Worm (Caenorhabditis elegans): Measurements from ENCODE around the gene rad-50.

DNA sequence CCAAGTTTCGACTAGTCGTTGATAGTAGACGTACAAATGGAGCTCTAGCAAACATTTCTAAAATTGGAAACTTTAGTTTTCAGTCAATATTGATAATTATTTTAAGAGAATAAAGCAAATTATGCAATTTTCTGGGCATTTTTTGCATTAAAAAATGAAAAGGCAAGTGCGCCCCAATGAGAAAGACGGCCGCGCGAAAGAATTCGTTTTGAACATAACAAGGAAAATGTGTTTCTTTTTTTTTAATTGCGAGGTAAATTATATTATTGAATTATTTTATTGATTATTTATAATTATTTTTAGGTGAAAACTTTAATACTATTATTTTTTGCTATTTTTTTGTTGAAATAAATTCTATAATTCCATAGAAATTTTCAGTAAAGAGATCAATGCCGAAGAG, 26.0 kb downstream of the rad-50 start, which contains the start of the genes tsfm-1 and capg-2:
- TF ChIP-seq flt-1 (GFP tag; IDR thresholded peaks at IDR 0.05) = no peak
- no peak for TF ChIP-seq ceh-13 (GFP tag; optimal IDR thresholded peaks at IDR 0.05)
- no peak for TF ChIP-seq tbx-11 (GFP tag; IDR thresholded peaks at IDR 0.05)
- no peak for TF ChIP-seq F13C5.2 (tag; optimal IDR thresholded peaks at IDR 0.05)
- no peak for TF ChIP-seq ama-1 (optimal IDR thresholded peaks at IDR 0.05)
- no peak for TF ChIP-seq hmg-4 (GFP tag; optimal IDR thresholded peaks at IDR 0.05)

All from whole organism, early embryonic.